Worm (Caenorhabditis elegans): ENCODE data around the gene vem-1.

Gene vem-1

ce11 chrX:8057791-8058270 lies 30.5 kb downstream of the vem-1 start, which contains the start of gene dim-1:
Gene dim-1 (minus strand): TSS chrX:8058220.
- no peak for TF ChIP-seq tbx-2 (tag; optimal IDR thresholded peaks at IDR 0.05)
- no peak for TF ChIP-seq ceh-82 (tag; optimal IDR thresholded peaks at IDR 0.05)
- TF ChIP-seq efl-1 (optimal IDR thresholded peaks at IDR 0.05) = no peak
- TF ChIP-seq efl-1 (GFP tag; optimal IDR thresholded peaks at IDR 0.05 in 1 of 2) = peak; percentile 14 to 74
- TF ChIP-seq mep-1 (tag; optimal IDR thresholded peaks at IDR 0.05) = peak; percentile 34
- TF ChIP-seq nhr-19 (GFP tag; conservative IDR thresholded peaks at IDR 0.05) = no peak
- peak; percentile 22 for TF ChIP-seq blmp-1 (tag; optimal IDR thresholded peaks at IDR 0.05)
- no peak for TF ChIP-seq ceh-88 (GFP tag; IDR thresholded peaks at IDR 0.05)
- no peak for TF ChIP-seq zag-1 (tag; optimal IDR thresholded peaks at IDR 0.05)
- TF ChIP-seq ztf-4 (tag; optimal IDR thresholded peaks at IDR 0.05) = no peak
- peak; percentile 26 for TF ChIP-seq snu-23 (GFP tag; optimal IDR thresholded peaks at IDR 0.05)
- TF ChIP-seq sptf-1 (tag; optimal IDR thresholded peaks at IDR 0.05) = no peak
- TF ChIP-seq mef-2 (tag; optimal IDR thresholded peaks at IDR 0.05) = no peak
- TF ChIP-seq hlh-4 (tag; optimal IDR thresholded peaks at IDR 0.05) = no peak
- TF ChIP-seq lin-13 (GFP tag; optimal IDR thresholded peaks at IDR 0.05) = no peak
- no peak for TF ChIP-seq ets-5 (GFP tag; IDR thresholded peaks at IDR 0.05)
- no peak for TF ChIP-seq elt-3 (tag; optimal IDR thresholded peaks at IDR 0.05)
- peak; percentile 4 for TF ChIP-seq elt-2 (tag; optimal IDR thresholded peaks at IDR 0.05)
- TF ChIP-seq rnt-1 (tag; optimal IDR thresholded peaks at IDR 0.05) = no peak
- TF ChIP-seq hpl-2 (GFP tag; optimal IDR thresholded peaks at IDR 0.05) = no peak
- no peak for TF ChIP-seq zip-4 (GFP tag; optimal IDR thresholded peaks at IDR 0.05)
- TF ChIP-seq mab-9 (GFP tag; IDR thresholded peaks at IDR 0.05) = no peak
- TF ChIP-seq alr-1 (tag; optimal IDR thresholded peaks at IDR 0.05; ENCODE audit: borderline replicate concordance) = no peak
- no peak for TF ChIP-seq nhr-12 (tag; optimal IDR thresholded peaks at IDR 0.05)
- no peak for TF ChIP-seq hlh-17 (GFP tag; optimal IDR thresholded peaks at IDR 0.05; ENCODE audit: borderline replicate concordance)
- TF ChIP-seq dsc-1 (tag; optimal IDR thresholded peaks at IDR 0.05) = peak; percentile 15
- TF ChIP-seq lsy-2 (tag; optimal IDR thresholded peaks at IDR 0.05) = peak in 1 of 2 experiments; percentile 5
- TF ChIP-seq vab-15 (tag; optimal IDR thresholded peaks at IDR 0.05) = no peak
- peak in 1 of 3 experiments; percentile 7 for TF ChIP-seq dpl-1 (GFP tag; optimal IDR thresholded peaks at IDR 0.05)
- TF ChIP-seq nhr-71 (tag; optimal IDR thresholded peaks at IDR 0.05) = peak; percentile 7
- TF ChIP-seq C34B4.2 (tag; optimal IDR thresholded peaks at IDR 0.05) = no peak
- no peak for TF ChIP-seq irx-1 (tag; optimal IDR thresholded peaks at IDR 0.05)
- peak; percentile 81 for TF ChIP-seq F16B12.6 (tag; optimal IDR thresholded peaks at IDR 0.05)
- no peak for TF ChIP-seq nhr-85 (tag)
- no peak for TF ChIP-seq ceh-90 (tag; optimal IDR thresholded peaks at IDR 0.05)
- no peak for TF ChIP-seq lir-3 (tag; optimal IDR thresholded peaks at IDR 0.05; ENCODE audit: poor library complexity)

ce11 chrX:8054478-8054877 lies 33.9 kb downstream of the vem-1 start:
- TF ChIP-seq lin-14 (GFP tag; optimal IDR thresholded peaks at IDR 0.05) (peak; percentile 26), ama-1 (optimal IDR thresholded peaks at IDR 0.05) (no peak)

- no peak for TF ChIP-seq xbp-1 (tag; optimal IDR thresholded peaks at IDR 0.05)
- TF ChIP-seq tbx-2 (tag; optimal IDR thresholded peaks at IDR 0.05) = peak; percentile 18
- TF ChIP-seq lir-3 (tag; optimal IDR thresholded peaks at IDR 0.05; ENCODE audit: poor library complexity) = no peak
- TF ChIP-seq ceh-82 (tag; optimal IDR thresholded peaks at IDR 0.05) = no peak
- peak; percentile 58 for TF ChIP-seq nhr-19 (GFP tag; conservative IDR thresholded peaks at IDR 0.05)
- TF ChIP-seq unc-130 (tag; optimal IDR thresholded peaks at IDR 0.05) = peak; percentile 43
- TF ChIP-seq nhr-71 (tag; optimal IDR thresholded peaks at IDR 0.05) = peak; percentile 79
- TF ChIP-seq pag-3 (tag; optimal IDR thresholded peaks at IDR 0.05; ENCODE audit: borderline replicate concordance, insufficient read depth) = peak; percentile 39
- TF ChIP-seq lin-14 (GFP tag; optimal IDR thresholded peaks at IDR 0.05) = peak; percentile 78
- no peak for TF ChIP-seq lin-39 (tag; optimal IDR thresholded peaks at IDR 0.05)
- peak; percentile 11 for TF ChIP-seq nhr-47 (tag; optimal IDR thresholded peaks at IDR 0.05)
- no peak for TF ChIP-seq snpc-4 (tag; optimal IDR thresholded peaks at IDR 0.05)
- TF ChIP-seq sox-4 (tag; optimal IDR thresholded peaks at IDR 0.05) = no peak
- no peak for TF ChIP-seq ceh-63 (GFP tag; optimal IDR thresholded peaks at IDR 0.05)
- TF ChIP-seq rnt-1 (tag; optimal IDR thresholded peaks at IDR 0.05) = peak; percentile 52
- peak in 1 of 2 experiments; percentile 41 for TF ChIP-seq lsy-2 (tag; optimal IDR thresholded peaks at IDR 0.05)
- TF ChIP-seq grh-1 (GFP tag; IDR thresholded peaks at IDR 0.05) = no peak
- peak; percentile 38 for TF ChIP-seq snu-23 (GFP tag; optimal IDR thresholded peaks at IDR 0.05)
- TF ChIP-seq ztf-11 (tag; optimal IDR thresholded peaks at IDR 0.05) = no peak
- TF ChIP-seq nhr-237 (tag; optimal IDR thresholded peaks at IDR 0.05) = no peak
- peak; percentile 36 for TF ChIP-seq nhr-20 (tag; optimal IDR thresholded peaks at IDR 0.05)
- no peak for TF ChIP-seq lin-13 (GFP tag; optimal IDR thresholded peaks at IDR 0.05)
Observed at ce11 chrX:8053008-8053441, 35.3 kb downstream of the vem-1 start.

All from whole organism, L1 larva.